Worm (Caenorhabditis elegans): ENCODE data around the gene F56C3.4.

F56C3.4 gene

DNA sequence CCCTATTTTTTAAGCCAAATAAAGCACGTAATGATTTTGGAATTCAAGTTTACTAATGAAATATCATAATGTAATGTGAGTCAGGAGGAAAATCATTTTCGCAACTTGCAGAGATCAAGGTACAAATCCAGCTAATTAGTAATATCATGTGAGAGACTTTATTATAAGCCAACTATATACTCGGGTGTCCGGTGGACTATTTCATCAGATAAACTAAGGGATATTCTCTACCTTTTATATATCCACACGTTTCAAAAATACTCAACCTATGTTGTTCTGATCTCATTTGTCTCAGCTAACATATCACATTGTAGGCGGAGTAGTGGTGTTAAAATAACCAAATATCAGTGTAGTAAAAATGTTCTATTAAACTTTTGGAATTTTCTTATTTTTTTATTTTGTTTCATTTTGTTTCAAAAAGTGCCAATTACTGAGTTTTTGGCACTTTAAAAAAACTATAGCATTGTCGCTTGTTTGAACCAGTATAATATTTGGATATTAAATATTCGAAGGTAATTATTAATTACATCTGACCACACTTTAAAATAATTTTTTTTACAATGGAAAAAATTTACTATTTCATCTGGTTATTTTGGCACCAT, 29.0 kb upstream of the F56C3.4 start (continued):
- TF ChIP-seq cebp-1 (GFP tag; IDR thresholded peaks at IDR 0.05) (no peak), cebp-1 (tag; optimal IDR thresholded peaks at IDR 0.05) (peak; percentile 93), ets-4 (GFP tag; optimal IDR thresholded peaks at IDR 0.05) (peak; percentile 27), unc-62 (GFP tag; optimal IDR thresholded peaks at IDR 0.05) (no peak), B0035.1 (tag; optimal IDR thresholded peaks at IDR 0.05) (peak; percentile 83), B0336.3 (GFP tag; IDR thresholded peaks at IDR 0.05) (peak; percentile 95), ztf-18 (tag; optimal IDR thresholded peaks at IDR 0.05) (peak; percentile 7), lin-35 (GFP tag; optimal IDR thresholded peaks at IDR 0.05) (peak in 2 of 3 experiments; percentile 48 to 95), C06A6.2 (GFP tag; conservative IDR thresholded peaks at IDR 0.05) (peak; percentile 87), let-526 (GFP tag; IDR thresholded peaks at IDR 0.05) (peak; percentile 64; the same call in 1 of the 2 replicates), dpff-1 (tag; optimal IDR thresholded peaks at IDR 0.05) (no peak), nhr-179 (tag; optimal IDR thresholded peaks at IDR 0.05) (peak; percentile 25), ceh-79 (tag; optimal IDR thresholded peaks at IDR 0.05) (peak; percentile 48), madf-10 (tag; optimal IDR thresholded peaks at IDR 0.05) (peak; percentile 91), lin-40 (tag; optimal IDR thresholded peaks at IDR 0.05) (peak; percentile 99), lag-1 (GFP tag; IDR thresholded peaks at IDR 0.05) (0 out of 2 replicates have a peak, but pooled peaks have one; percentile 30), K12H6.12 (tag; optimal IDR thresholded peaks at IDR 0.05) (peak; percentile 74), akir-1 (GFP tag; optimal IDR thresholded peaks at IDR 0.05) (peak; percentile 23), ZK185.1 (tag; optimal IDR thresholded peaks at IDR 0.05; ENCODE audit: poor library complexity, severe bottlenecking) (peak; percentile 98), D2030.7 (GFP tag; IDR thresholded peaks at IDR 0.05) (no peak), snpc-3.4 (tag; optimal IDR thresholded peaks at IDR 0.05) (peak; percentile 3), F57C9.4 (tag; optimal IDR thresholded peaks at IDR 0.05) (no peak), Y56A3A.18 (GFP tag; IDR thresholded peaks at IDR 0.05) (peak; percentile 97), hmg-20 (GFP tag; IDR thresholded peaks at IDR 0.05) (peak; percentile 90), ekl-4 (GFP tag; IDR thresholded peaks at IDR 0.05) (peak; percentile 60), C17E4.6 (GFP tag; IDR thresholded peaks at IDR 0.05) (peak; percentile 67; the same call in 1 of the 2 replicates), lin-26 (GFP tag; IDR thresholded peaks at IDR 0.05) (0 out of 2 replicates have a peak, but pooled peaks have one; percentile 30), egl-18 (GFP tag; IDR thresholded peaks at IDR 0.05) (peak; percentile 68; the same call in 1 of the 2 replicates)

DNA sequence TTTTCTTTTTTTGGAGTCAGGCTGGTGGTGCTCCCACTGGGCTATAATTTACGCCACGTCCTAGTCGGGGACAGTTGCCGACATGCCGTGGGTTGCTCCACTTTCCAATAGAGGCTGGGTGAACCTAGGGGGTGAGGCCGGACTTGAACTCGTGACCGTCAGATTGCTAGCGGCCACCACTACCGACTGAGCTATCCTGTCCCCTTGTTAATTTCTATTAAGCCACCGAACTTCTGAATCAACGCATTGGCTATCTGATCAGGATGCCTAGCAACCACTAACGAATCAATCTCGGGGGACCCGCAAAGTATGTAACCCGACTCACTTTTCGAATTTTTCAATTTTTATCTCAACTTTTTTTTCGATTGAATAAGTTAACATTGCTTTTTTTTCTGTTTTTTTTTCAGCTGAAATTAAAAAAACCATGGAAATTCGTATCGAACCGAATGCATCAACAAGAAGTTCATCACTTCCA, 26.4 kb upstream of the F56C3.4 start, which contains the start of gene F56C3.1:
F56C3.1 (plus strand) TSS at position 425 of the 475 bp plus-strand sequence.
- TF ChIP-seq K11D2.4 (GFP tag; IDR thresholded peaks at IDR 0.05), result peak; percentile 59; the same call in 1 of the 2 replicates
- TF ChIP-seq mcd-1 (GFP tag; IDR thresholded peaks at IDR 0.05), result peak; percentile 49
- no peak for TF ChIP-seq cebp-1 (GFP tag; IDR thresholded peaks at IDR 0.05)
- TF ChIP-seq cebp-1 (tag; optimal IDR thresholded peaks at IDR 0.05), result peak; percentile 21
- TF ChIP-seq T26A5.8 (tag; optimal IDR thresholded peaks at IDR 0.05), result no peak
- TF ChIP-seq hmg-1.2 (GFP tag; IDR thresholded peaks at IDR 0.05), result 0 out of 2 replicates have a peak, but pooled peaks have one; percentile 20
- 0 out of 2 replicates have a peak, but pooled peaks have one; percentile 43 for TF ChIP-seq Y56A3A.18 (GFP tag; IDR thresholded peaks at IDR 0.05)
- no peak for TF ChIP-seq ztf-18 (tag; optimal IDR thresholded peaks at IDR 0.05)
- peak; percentile 71 for TF ChIP-seq dox-1 (GFP tag; IDR thresholded peaks at IDR 0.05)
- TF ChIP-seq mxl-1 (tag; optimal IDR thresholded peaks at IDR 0.05), result no peak
- TF ChIP-seq gei-17 (GFP tag; optimal IDR thresholded peaks at IDR 0.05), result peak; percentile 38
- peak; percentile 58; the same call in 1 of the 2 replicates for TF ChIP-seq nfyb-1 (GFP tag; IDR thresholded peaks at IDR 0.05)
- TF ChIP-seq lin-26 (GFP tag; IDR thresholded peaks at IDR 0.05), result 0 out of 2 replicates have a peak, but pooled peaks have one; percentile 39
- TF ChIP-seq rpc-1 (optimal IDR thresholded peaks at IDR 0.05), result no peak
- peak; percentile 36 for TF ChIP-seq rpc-1 (tag; optimal IDR thresholded peaks at IDR 0.05)
- TF ChIP-seq F39B2.1 (GFP tag; IDR thresholded peaks at IDR 0.05), result no peak

Data from whole organism, young adult.